Worm (Caenorhabditis elegans): ENCODE results near the gene F26D11.13.

DNA sequence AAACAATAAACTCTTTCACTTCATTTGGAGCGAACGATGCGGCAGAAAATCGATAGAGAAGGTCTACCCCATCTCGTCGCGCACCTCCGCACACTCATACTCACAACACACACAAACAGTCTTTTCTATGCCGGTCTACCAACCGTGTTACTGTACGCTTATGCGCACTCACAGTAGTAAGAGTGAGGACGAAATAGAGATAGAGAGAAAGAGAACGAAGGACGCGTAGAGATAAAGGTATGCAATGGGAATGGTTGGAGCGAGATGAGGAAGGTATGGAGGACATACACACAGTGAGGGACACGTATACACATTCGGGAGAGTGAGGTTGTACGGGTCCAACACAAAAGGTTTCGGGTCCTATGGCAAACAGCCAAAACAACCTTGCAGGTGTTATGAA lies 24.3 kb upstream of the F26D11.13 start:
- TF ChIP-seq snpc-4 (tag; optimal IDR thresholded peaks at IDR 0.05) (no peak), ztf-11 (tag; optimal IDR thresholded peaks at IDR 0.05) (no peak)

Measured in whole organism, L4 larva.